Worm (Caenorhabditis elegans): Measurements from ENCODE around the gene sec-16A.1.

Gene sec-16A.1

DNA sequence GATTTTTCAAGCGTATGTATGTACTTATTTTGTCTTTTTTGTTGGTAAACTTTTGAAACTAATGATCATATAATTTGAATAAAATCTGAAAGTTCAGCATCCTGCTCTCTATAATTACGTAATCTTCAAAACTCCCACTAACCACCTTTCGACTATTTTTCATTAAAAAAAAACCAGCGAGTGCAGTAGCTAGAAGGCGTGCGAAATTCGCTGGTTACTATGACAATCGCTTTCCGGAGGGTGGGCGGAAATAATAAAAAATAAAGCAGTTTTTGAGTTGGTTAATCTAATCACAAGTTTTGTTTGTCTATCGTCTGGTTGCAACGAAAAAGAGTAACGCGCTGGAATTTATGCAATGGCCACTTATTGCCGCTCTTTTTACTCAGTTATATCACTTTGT, 29.1 kb downstream of the sec-16A.1 start, which contains the start of gene irld-34:
irld-34 (plus strand) TSS at position 301 of the 400 bp plus-strand sequence.
- no peak for TF ChIP-seq unc-62 (GFP tag; optimal IDR thresholded peaks at IDR 0.05)

- no peak for TF ChIP-seq unc-62 (GFP tag; optimal IDR thresholded peaks at IDR 0.05)
Observed at ce11 chrIII:9161553-9161952, 35.9 kb downstream of the sec-16A.1 start, which contains the start of gene ptr-9. Gene ptr-9 (minus strand): TSS chrIII:9161653.

- no peak for TF ChIP-seq unc-62 (GFP tag; optimal IDR thresholded peaks at IDR 0.05)
Observed at ce11 chrIII:9162634-9163118, 37.0 kb downstream of the sec-16A.1 start, which contains the start of gene dgk-3. Gene dgk-3 (plus strand): TSS chrIII:9163068.

DNA sequence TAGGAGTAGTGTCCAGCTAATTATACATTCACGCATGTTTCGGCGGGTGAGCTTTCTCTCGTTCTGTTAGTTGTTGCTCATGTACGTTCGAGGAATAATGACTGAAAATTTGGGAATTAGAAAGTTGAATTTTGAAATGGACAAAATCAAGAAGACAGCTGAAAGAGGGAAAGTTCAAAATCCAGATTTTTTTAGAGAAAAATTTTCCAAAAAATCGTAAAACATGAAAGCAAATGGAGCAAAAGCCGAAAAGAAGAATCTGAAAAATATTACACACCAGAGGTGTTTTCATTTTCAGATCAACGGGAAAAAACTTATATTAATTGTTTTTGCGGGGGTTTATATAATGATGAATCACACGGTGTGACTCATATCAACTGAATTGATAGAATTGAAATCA, 47.1 kb downstream of the sec-16A.1 start, which contains the start of gene ina-1:
ina-1 (minus strand) TSS at position 101 of the 400 bp plus-strand sequence.
- TF ChIP-seq unc-62 (GFP tag; optimal IDR thresholded peaks at IDR 0.05): no peak

DNA sequence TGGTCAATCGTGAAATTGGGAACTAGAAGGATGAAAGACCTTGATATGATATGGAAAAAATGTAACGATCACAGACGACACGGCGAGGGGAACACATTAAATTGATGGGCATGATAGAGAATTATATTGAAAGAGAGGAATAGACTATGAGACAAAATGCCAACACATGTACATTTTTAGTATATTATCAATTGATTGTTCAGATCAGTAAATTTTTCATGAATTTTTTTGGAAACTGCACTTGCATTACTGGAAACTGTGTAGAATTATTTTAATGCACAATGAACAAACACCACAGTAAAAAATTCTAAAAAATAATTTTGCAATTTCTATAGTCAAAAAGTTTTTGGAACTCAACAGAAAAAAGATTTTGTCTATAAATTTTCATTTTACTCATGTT, 47.6 kb downstream of the sec-16A.1 start:
- TF ChIP-seq unc-62 (GFP tag; optimal IDR thresholded peaks at IDR 0.05): no peak

DNA sequence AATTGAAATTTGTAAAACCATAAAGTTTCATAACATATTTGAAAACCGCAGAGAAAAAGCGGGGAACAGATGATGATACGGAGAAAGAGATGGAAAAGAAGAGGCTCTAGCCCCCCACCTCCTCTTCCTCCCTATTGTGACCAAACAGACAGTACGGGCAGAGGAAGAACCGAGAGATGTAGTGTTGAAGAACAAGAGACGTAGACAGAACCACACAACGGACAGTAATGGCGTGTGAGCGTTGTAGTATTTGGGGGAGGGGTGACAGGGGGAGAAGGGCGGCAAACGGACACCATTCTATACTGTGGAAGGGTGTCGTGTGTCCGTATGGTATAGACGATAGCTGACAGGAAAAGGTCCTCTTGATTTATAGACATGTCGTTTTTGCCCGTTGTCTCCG, 50.4 kb downstream of the sec-16A.1 start:
- no peak for TF ChIP-seq unc-62 (GFP tag; optimal IDR thresholded peaks at IDR 0.05)

- no peak for TF ChIP-seq unc-62 (GFP tag; optimal IDR thresholded peaks at IDR 0.05)
Observed at ce11 chrIII:9177874-9178273, 52.2 kb downstream of the sec-16A.1 start.

Data from whole organism, dauer.